Fruit fly (Drosophila melanogaster) whole organism, embryonic: ENCODE data around the gene CG13947.

Experiments used
- Bgb ChIP-seq: fragments of 200-800 bp; sonication (Bioruptor generic); IDR thresholded peaks from 2 replicates; pipeline ENCODE4 v1.3.6; 2022; ENCODE audit warnings: missing biosample characterization, missing genetic modification characterization; ENCODE audit not compliant: partially characterized antibody
- CG10462 ChIP-seq: fragments of 200-800 bp; sonication (Bioruptor generic); optimal IDR thresholded peaks from 2 replicates; lab custom pipeline; 2016; ENCODE audit warnings: missing biosample characterization, missing genetic modification characterization
- CG11398 ChIP-seq: fragments of 200-800 bp; sonication (Bioruptor generic); optimal IDR thresholded peaks from 2 replicates; lab custom pipeline; 2016; ENCODE audit warnings: missing biosample characterization, missing genetic modification characterization
- CG12744 ChIP-seq: fragments of 200-800 bp; sonication (Bioruptor generic); optimal IDR thresholded peaks from 2 replicates; lab custom pipeline; 2016; ENCODE audit warnings: missing biosample characterization, missing genetic modification characterization
- CG14710 ChIP-seq: fragments of 200-800 bp; sonication (Bioruptor generic); optimal IDR thresholded peaks from 3 replicates; lab custom pipeline; 2019; ENCODE audit warnings: missing biosample characterization, mild to moderate bottlenecking, missing genetic modification characterization, moderate library complexity
- CG14860 ChIP-seq: fragments of 200-800 bp; sonication (Bioruptor generic); IDR thresholded peaks from 3 replicates; pipeline ENCODE4 v1.3.6; 2022; ENCODE audit warnings: missing biosample characterization, missing genetic modification characterization; ENCODE audit not compliant: partially characterized antibody
- CG1602 ChIP-seq: fragments of 200-800 bp; sonication (Bioruptor generic); optimal IDR thresholded peaks from 3 replicates; lab custom pipeline; 2016; ENCODE audit warnings: missing biosample characterization, missing genetic modification characterization
- CG1603 ChIP-seq: fragments of 200-800 bp; sonication (Bioruptor generic); optimal IDR thresholded peaks from 2 replicates; lab custom pipeline; 2019; ENCODE audit warnings: missing biosample characterization, mild to moderate bottlenecking, missing genetic modification characterization, moderate library complexity
- CG17829 ChIP-seq: fragments of 200-800 bp; optimal IDR thresholded peaks from 2 replicates; lab custom pipeline; 2019; ENCODE audit warnings: missing biosample characterization, mild to moderate bottlenecking, missing genetic modification characterization, moderate library complexity
- CG2116 ChIP-seq: fragments of 200-800 bp; sonication (Bioruptor generic); optimal IDR thresholded peaks from 3 replicates; lab custom pipeline; 2018; ENCODE audit warnings: missing biosample characterization, mild to moderate bottlenecking, missing genetic modification characterization
- CG31441 ChIP-seq: fragments of 200-800 bp; sonication (Bioruptor generic); IDR thresholded peaks from 2 replicates; pipeline ENCODE4 v1.3.6; 2022; ENCODE audit warnings: missing biosample characterization, missing genetic modification characterization
- CG34224 ChIP-seq: fragments of 200-800 bp; sonication (Bioruptor generic); IDR thresholded peaks from 3 replicates; pipeline ENCODE4 v1.3.6; 2022; ENCODE audit warnings: missing biosample characterization, missing genetic modification characterization; ENCODE audit not compliant: partially characterized antibody
- CG34376 ChIP-seq: fragments of 200-800 bp; sonication (Bioruptor generic); optimal IDR thresholded peaks from 2 replicates; lab custom pipeline; 2018; ENCODE audit warnings: missing biosample characterization, mild to moderate bottlenecking, missing genetic modification characterization
- CG42726 ChIP-seq: fragments of 200-800 bp; sonication (Bioruptor generic); IDR thresholded peaks from 2 replicates; pipeline ENCODE4 v1.3.6; 2022; ENCODE audit warnings: missing biosample characterization, missing genetic modification characterization; ENCODE audit not compliant: partially characterized antibody
- CG4820 ChIP-seq: fragments of 200-800 bp; sonication (Bioruptor generic); optimal IDR thresholded peaks from 3 replicates; lab custom pipeline; 2016; ENCODE audit warnings: missing biosample characterization, missing genetic modification characterization
- CG8089 ChIP-seq: fragments of 200-800 bp; sonication (Bioruptor generic); optimal IDR thresholded peaks from 3 replicates; lab custom pipeline; 2016; ENCODE audit warnings: missing biosample characterization, missing genetic modification characterization
- CG9932 ChIP-seq: fragments of 200-800 bp; sonication (Bioruptor generic); IDR thresholded peaks from 2 replicates; pipeline ENCODE4 v1.3.6; 2022; ENCODE audit warnings: missing biosample characterization, missing genetic modification characterization
- D ChIP-seq, 2 experiments: fragments of 200-800 bp in 1 of 2; fragments of >200 bp in 1 of 2; sonication (Bioruptor generic) in 1 of 2; optimal IDR thresholded peaks; 2 replicates in 1 of 2; 3 replicates in 1 of 2; lab custom pipeline; 2017; ENCODE audit warnings: mild to moderate bottlenecking in 1 of 2, missing biosample characterization in 1 of 2, missing genetic modification characterization in 1 of 2, missing genetic modification reagents in 1 of 2
- Deaf1 ChIP-seq: fragments of 200-800 bp; optimal IDR thresholded peaks from 3 replicates; lab custom pipeline; 2019; ENCODE audit warnings: missing biosample characterization, mild to moderate bottlenecking, missing genetic modification characterization, moderate library complexity
- Fer1 ChIP-seq: fragments of 200-800 bp; sonication (Bioruptor generic); optimal IDR thresholded peaks from 2 replicates; lab custom pipeline; 2017; ENCODE audit warnings: missing biosample characterization, mild to moderate bottlenecking, missing genetic modification characterization
- HLH3B ChIP-seq: fragments of 200-800 bp; sonication (Bioruptor generic); IDR thresholded peaks from 2 replicates; pipeline ENCODE4 v1.3.6; 2022; ENCODE audit warnings: missing biosample characterization, missing genetic modification characterization
- HmgZ ChIP-seq: fragments of 200-800 bp; sonication (Bioruptor generic); optimal IDR thresholded peaks from 2 replicates; lab custom pipeline; 2018; ENCODE audit warnings: missing biosample characterization, mild to moderate bottlenecking, missing genetic modification characterization
- Hr39 ChIP-seq: fragments of >200 bp; optimal IDR thresholded peaks from 2 replicates; lab custom pipeline; 2017
- Hr51 ChIP-seq, 2 experiments: fragments of 200-800 bp; sonication (Bioruptor generic); optimal IDR thresholded peaks; 2 replicates in 1 of 2; 3 replicates in 1 of 2; lab custom pipeline; 2016 to 2018; ENCODE audit warnings: missing biosample characterization in 2 of 2, missing genetic modification characterization in 2 of 2, mild to moderate bottlenecking in 1 of 2, moderate library complexity in 1 of 2
- Hr78 ChIP-seq, 2 experiments: fragments of 200-800 bp in 1 of 2; fragments of >200 bp in 1 of 2; sonication (Bioruptor generic) in 1 of 2; optimal IDR thresholded peaks; 2 replicates each; lab custom pipeline; 2017 to 2019; ENCODE audit warnings: missing biosample characterization in 2 of 2, missing genetic modification characterization in 2 of 2, mild to moderate bottlenecking in 1 of 2, moderate library complexity in 1 of 2
- MBD-R2 ChIP-seq: fragments of 200-800 bp; sonication (Bioruptor generic); IDR thresholded peaks from 2 replicates; pipeline ENCODE4 v1.3.6; 2022; ENCODE audit warnings: missing biosample characterization, missing genetic modification characterization
- MTF-1 ChIP-seq: fragments of 200-800 bp; sonication (Bioruptor generic); optimal IDR thresholded peaks from 2 replicates; lab custom pipeline; 2018; ENCODE audit warnings: missing biosample characterization, mild to moderate bottlenecking, missing genetic modification characterization, borderline replicate concordance
- Mad ChIP-seq: fragments of 200-800 bp; sonication (Bioruptor generic); optimal IDR thresholded peaks from 2 replicates; lab custom pipeline; 2016; ENCODE audit warnings: missing biosample characterization, missing genetic modification characterization
- Nf-YA ChIP-seq: fragments of 200-800 bp; sonication (Bioruptor generic); IDR thresholded peaks from 2 replicates; pipeline ENCODE4 v1.3.6; 2022; ENCODE audit warnings: missing biosample characterization, missing genetic modification characterization
- Nf-YB ChIP-seq: fragments of 200-800 bp; sonication (Bioruptor generic); optimal IDR thresholded peaks from 3 replicates; lab custom pipeline; 2019; ENCODE audit warnings: missing biosample characterization, mild to moderate bottlenecking, missing genetic modification characterization, moderate library complexity
- Xrp1 ChIP-seq: fragments of 200-800 bp; sonication (Bioruptor generic); IDR thresholded peaks from 2 replicates; pipeline ENCODE4 v1.3.6; 2022; ENCODE audit warnings: missing biosample characterization, missing genetic modification characterization
- ara ChIP-seq: fragments of 200-800 bp; sonication (Bioruptor generic); IDR thresholded peaks from 2 replicates; pipeline ENCODE4 v1.3.6; 2022; ENCODE audit warnings: missing biosample characterization, missing genetic modification characterization
- croc ChIP-seq: fragments of 200-800 bp; sonication (Bioruptor generic); conservative IDR thresholded peaks from 3 replicates; pipeline ENCODE4 v1.3.6; 2022; ENCODE audit warnings: missing biosample characterization, missing genetic modification characterization
- dm ChIP-seq: fragments of 200-800 bp; sonication (Bioruptor generic); optimal IDR thresholded peaks from 3 replicates; lab custom pipeline; 2016; ENCODE audit warnings: missing biosample characterization, missing genetic modification characterization
- emc ChIP-seq: fragments of 200-800 bp; sonication (Bioruptor generic); optimal IDR thresholded peaks from 2 replicates; lab custom pipeline; 2016; ENCODE audit warnings: missing biosample characterization, missing genetic modification characterization
- exex ChIP-seq: fragments of 200-800 bp; sonication (Bioruptor generic); optimal IDR thresholded peaks from 4 replicates; lab custom pipeline; 2018; ENCODE audit warnings: missing biosample characterization, mild to moderate bottlenecking, missing genetic modification characterization, moderate library complexity
- fd102C ChIP-seq: fragments of 200-800 bp; sonication (Bioruptor generic); optimal IDR thresholded peaks from 2 replicates; lab custom pipeline; 2018; ENCODE audit warnings: missing biosample characterization, mild to moderate bottlenecking, missing genetic modification characterization, moderate library complexity
- fd3F ChIP-seq: fragments of 200-800 bp; sonication (Bioruptor generic); optimal IDR thresholded peaks from 2 replicates; lab custom pipeline; 2018; ENCODE audit warnings: missing biosample characterization, mild to moderate bottlenecking, missing genetic modification characterization, moderate library complexity
- gsb ChIP-seq: fragments of 200-800 bp; sonication (Bioruptor generic); IDR thresholded peaks from 2 replicates; pipeline ENCODE4 v1.3.6; 2022; ENCODE audit warnings: missing biosample characterization, missing genetic modification characterization
- ham ChIP-seq: fragments of 200-800 bp; sonication (Bioruptor generic); IDR thresholded peaks from 2 replicates; pipeline ENCODE4 v1.3.6; 2022; ENCODE audit warnings: missing biosample characterization, missing genetic modification characterization
- sob ChIP-seq: fragments of 200-800 bp; sonication (Bioruptor generic); IDR thresholded peaks from 2 replicates; pipeline ENCODE4 v1.3.6; 2022; ENCODE audit warnings: missing biosample characterization, missing genetic modification characterization
- stwl ChIP-seq: fragments of 200-800 bp; sonication (Bioruptor generic); optimal IDR thresholded peaks from 3 replicates; lab custom pipeline; 2018; ENCODE audit warnings: missing biosample characterization, mild to moderate bottlenecking, missing genetic modification characterization, moderate library complexity
- tx ChIP-seq: fragments of 200-800 bp; sonication (Bioruptor generic); optimal IDR thresholded peaks from 2 replicates; lab custom pipeline; 2016; ENCODE audit warnings: missing biosample characterization, missing genetic modification characterization
- z ChIP-seq: fragments of 200-800 bp; sonication (Bioruptor generic); IDR thresholded peaks from 3 replicates; pipeline ENCODE4 v1.3.6; 2022; ENCODE audit warnings: missing biosample characterization, missing genetic modification characterization

CG13947 gene

DNA sequence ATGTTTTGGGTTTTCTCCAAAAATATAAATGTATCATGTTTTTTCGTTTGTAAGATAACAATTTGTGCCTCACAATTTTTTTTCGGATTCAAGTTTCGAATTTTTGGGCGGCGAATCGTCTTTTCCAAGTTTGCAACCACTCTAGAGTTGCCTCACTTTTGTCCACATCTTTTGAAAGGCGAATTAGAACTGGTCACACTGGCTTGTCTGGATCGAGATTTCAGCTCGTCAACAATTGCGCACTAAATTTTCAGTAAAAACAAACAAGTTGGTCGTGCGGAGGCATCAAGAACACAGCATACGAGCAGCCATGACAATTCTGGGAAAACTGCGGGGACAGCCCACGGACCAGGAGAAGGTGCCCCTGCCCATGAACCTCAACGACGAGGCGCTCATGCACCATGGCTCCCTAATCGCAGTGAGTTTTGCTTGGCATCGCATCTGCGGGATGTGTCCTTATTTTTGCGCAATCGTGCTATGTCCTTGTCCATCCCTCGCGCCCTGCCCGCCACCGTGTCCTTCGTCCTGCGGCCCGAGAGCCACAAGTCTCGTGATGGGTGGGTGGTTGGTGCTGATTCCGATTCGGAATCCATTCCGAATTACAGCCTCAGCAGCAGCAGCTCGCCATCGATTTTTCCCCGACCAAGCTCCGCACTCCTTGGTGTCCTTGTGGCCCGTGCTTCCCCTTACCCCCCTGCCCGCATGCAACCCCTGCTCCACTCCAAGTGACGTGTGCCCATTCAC lies 42.4 kb downstream of the CG13947 start, which contains the start of gene CG3662 (continued):
- TF ChIP-seq MBD-R2 (peak; percentile 69), CG17829 (tag; lab: Kevin White, UChicago) (peak; percentile 7), MTF-1 (peak; percentile 9), stwl (tag; lab: Kevin White, UChicago) (peak; percentile 69), CG2116 (peak; percentile 65), HmgZ (tag; lab: Kevin White, UChicago) (peak; percentile 82)

DNA sequence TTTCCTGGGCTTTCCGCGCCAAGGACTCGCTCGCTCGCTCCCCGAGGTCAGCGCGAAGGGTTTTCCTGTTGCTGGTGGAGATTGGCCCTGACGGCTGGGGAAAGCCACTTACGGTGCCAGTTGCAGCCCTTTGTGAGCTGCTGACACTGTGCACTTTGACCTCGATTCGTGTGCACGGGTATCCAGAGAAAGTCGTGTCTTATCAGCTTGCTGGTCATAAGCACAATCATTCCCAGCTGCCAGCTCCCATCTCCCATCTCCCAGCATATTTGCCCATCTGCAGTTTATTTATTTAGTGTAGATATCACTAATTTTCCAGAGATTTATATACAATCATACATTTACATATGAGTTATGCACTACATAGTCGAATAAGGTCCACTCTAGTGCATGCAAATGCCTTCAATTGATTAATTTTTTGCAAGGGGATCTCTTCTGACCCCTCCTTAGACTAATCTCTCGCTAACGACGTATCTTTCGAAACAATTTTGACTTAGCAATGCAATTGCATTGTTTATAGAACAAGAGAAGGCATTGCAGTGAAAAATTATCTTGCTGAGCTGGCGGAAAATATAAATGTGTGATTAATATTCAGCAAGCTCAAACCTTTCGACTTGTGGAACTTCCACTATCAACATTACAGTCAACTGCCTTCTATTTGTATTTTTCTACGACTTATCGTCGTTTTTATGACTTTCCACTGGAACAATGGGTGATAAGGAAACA lies 43.2 kb downstream of the CG13947 start:
- TF ChIP-seq CG42726 (GFP tag; lab: Robert Waterston, UW), result 0 out of 2 replicates have a peak, but pooled peaks have one; percentile 48
- TF ChIP-seq CG14860, result no peak
- TF ChIP-seq Xrp1, result no peak
- no peak for TF ChIP-seq CG34224 (GFP tag; lab: Robert Waterston, UW)
- peak in 1 of 2 experiments; percentile 62 for TF ChIP-seq Hr78 (GFP tag; optimal IDR thresholded peaks at IDR 0.05; lab: Kevin White, UChicago)
- no peak for TF ChIP-seq CG9932
- no peak for TF ChIP-seq gsb
- TF ChIP-seq, all 482 proteins: peak for 2

DNA sequence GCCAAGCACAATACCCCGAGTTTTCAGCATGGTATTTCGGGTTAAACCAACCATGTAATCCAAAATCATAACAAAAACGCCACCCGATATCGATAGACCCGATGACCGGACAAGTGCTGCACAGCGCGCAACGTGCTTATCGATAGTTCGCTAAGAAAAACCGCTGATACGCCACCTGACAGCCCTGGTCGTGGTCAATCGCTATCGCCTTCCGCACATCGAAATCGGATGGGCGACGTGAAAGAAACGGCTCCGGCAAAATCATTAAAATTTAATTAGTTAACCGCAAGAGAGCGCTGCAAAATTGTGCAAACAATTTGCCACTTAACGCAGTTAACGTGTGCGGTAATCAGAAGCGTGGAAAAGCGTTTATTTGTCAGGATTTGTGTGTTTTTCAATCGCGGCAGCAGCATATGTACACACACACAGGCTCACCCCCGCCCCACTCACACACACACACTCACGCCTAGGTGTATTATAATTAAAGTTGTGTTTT lies 46.8 kb downstream of the CG13947 start, which contains the start of the genes CG3862 and dock:
CG3862 (minus strand) TSS at position 94 of the 496 bp plus-strand sequence.
dock (plus strand) TSS at position 202 of the 496 bp plus-strand sequence.
- TF ChIP-seq Mad (GFP tag; lab: Kevin White, UChicago) (no peak), Nf-YA (0 out of 2 replicates have a peak, but pooled peaks have one; percentile 8), CG4820 (GFP tag; lab: Kevin White, UChicago) (peak; percentile 18), CG14710 (tag; lab: Kevin White, UChicago) (peak; percentile 70), emc (GFP tag; lab: Kevin White, UChicago) (peak; percentile 33), CG34376 (peak; percentile 58), Hr39 (lab: Kevin White, UChicago) (no peak), CG31441 (peak; percentile 29; the same call in 1 of the 2 replicates), ham (no peak), ara (peak; percentile 37; the same call in 1 of the 2 replicates), CG2116 (peak; percentile 88), fd102C (GFP tag; lab: Kevin White, UChicago) (no peak), CG8089 (GFP tag; lab: Kevin White, UChicago) (peak; percentile 49), Bgb (peak; percentile 99), CG1603 (tag; lab: Kevin White, UChicago) (peak; percentile 78), CG11398 (peak; percentile 51), Fer1 (peak; percentile 67), CG12744 (GFP tag; lab: Kevin White, UChicago) (no peak), HLH3B (GFP tag; lab: Robert Waterston, UW) (peak; percentile 26; the same call in 1 of the 2 replicates), tx (GFP tag; lab: Kevin White, UChicago) (peak; percentile 46), Deaf1 (tag; lab: Kevin White, UChicago) (peak; percentile 13), dm (GFP tag; lab: Kevin White, UChicago) (peak; percentile 66), D (optimal IDR thresholded peaks at IDR 0.05; lab: Kevin White, UChicago) (peak; percentile 62), D (GFP tag; optimal IDR thresholded peaks at IDR 0.05; lab: Kevin White, UChicago) (no peak), exex (tag; lab: Kevin White, UChicago) (peak; percentile 67), Nf-YB (GFP tag; lab: Kevin White, UChicago) (peak; percentile 23), croc (GFP tag; lab: Robert Waterston, UW) (no peak), CG1602 (GFP tag; lab: Kevin White, UChicago) (no peak), CG10462 (GFP tag; lab: Kevin White, UChicago) (no peak), Hr51 (GFP tag; optimal IDR thresholded peaks at IDR 0.05; lab: Kevin White, UChicago) (peak; percentile 8 to 27), fd3F (GFP tag; lab: Kevin White, UChicago) (peak; percentile 29), sob (GFP tag; lab: Robert Waterston, UW) (peak; percentile 75), z (GFP tag; lab: Robert Waterston, UW) (no peak)
